Fruit fly (Drosophila melanogaster) whole organism, embryonic: ENCODE data around the gene CG15337.

Experiments
- Atf6 ChIP-seq: fragments of 200-800 bp; sonication (Bioruptor generic); IDR thresholded peaks from 2 replicates; pipeline ENCODE4 v1.3.6; 2022; ENCODE audit warnings: missing biosample characterization, missing genetic modification characterization
- Bteb2 ChIP-seq: fragments of 200-800 bp; sonication (Bioruptor generic); optimal IDR thresholded peaks from 2 replicates; lab custom pipeline; 2016; ENCODE audit warnings: missing biosample characterization, missing genetic modification characterization
- CG10267 ChIP-seq: fragments of 200-800 bp; sonication (Bioruptor generic); optimal IDR thresholded peaks from 2 replicates; lab custom pipeline; 2018; ENCODE audit warnings: missing biosample characterization, mild to moderate bottlenecking, missing genetic modification characterization, moderate library complexity
- CG10274 ChIP-seq: fragments of 200-800 bp; sonication (Bioruptor generic); optimal IDR thresholded peaks from 3 replicates; lab custom pipeline; 2017; ENCODE audit warnings: missing biosample characterization, mild to moderate bottlenecking, missing genetic modification characterization
- CG10543 ChIP-seq: fragments of 200-800 bp; sonication (Bioruptor generic); optimal IDR thresholded peaks from 3 replicates; lab custom pipeline; 2017; ENCODE audit warnings: missing biosample characterization, mild to moderate bottlenecking, missing genetic modification characterization, moderate library complexity
- CG11085 ChIP-seq: fragments of 200-800 bp; sonication (Bioruptor generic); IDR thresholded peaks from 2 replicates; pipeline ENCODE4 v1.3.6; 2022; ENCODE audit warnings: missing biosample characterization, missing genetic modification characterization
- CG11696 ChIP-seq: fragments of 200-800 bp; sonication (Bioruptor generic); IDR thresholded peaks from 2 replicates; pipeline ENCODE4 v1.3.6; 2022; ENCODE audit warnings: missing biosample characterization, missing genetic modification characterization
- CG12299 ChIP-seq: fragments of 200-800 bp; sonication (Bioruptor generic); optimal IDR thresholded peaks from 2 replicates; lab custom pipeline; 2018; ENCODE audit warnings: missing biosample characterization, mild to moderate bottlenecking, missing genetic modification characterization
- CG13424 ChIP-seq: fragments of 200-800 bp; sonication (Bioruptor generic); optimal IDR thresholded peaks from 2 replicates; lab custom pipeline; 2019; ENCODE audit warnings: missing biosample characterization, mild to moderate bottlenecking, missing genetic modification characterization, moderate library complexity
- CG13624 ChIP-seq: fragments of 200-800 bp; sonication (Bioruptor generic); optimal IDR thresholded peaks from 2 replicates; lab custom pipeline; 2016; ENCODE audit warnings: missing biosample characterization, missing genetic modification characterization
- CG14710 ChIP-seq: fragments of 200-800 bp; sonication (Bioruptor generic); optimal IDR thresholded peaks from 3 replicates; lab custom pipeline; 2019; ENCODE audit warnings: missing biosample characterization, mild to moderate bottlenecking, missing genetic modification characterization, moderate library complexity
- CG15011 ChIP-seq: fragments of 200-800 bp; sonication (Bioruptor generic); optimal IDR thresholded peaks from 3 replicates; lab custom pipeline; 2018; ENCODE audit warnings: missing biosample characterization, mild to moderate bottlenecking, missing genetic modification characterization
- CG15073 ChIP-seq: fragments of 200-800 bp; sonication (Bioruptor generic); optimal IDR thresholded peaks from 2 replicates; lab custom pipeline; 2016; ENCODE audit warnings: missing biosample characterization, missing genetic modification characterization
- CG16779 ChIP-seq: fragments of 200-800 bp; sonication (Bioruptor generic); IDR thresholded peaks from 2 replicates; pipeline ENCODE4 v1.3.6; 2022; ENCODE audit warnings: missing biosample characterization, missing genetic modification characterization
- CG2712 ChIP-seq: fragments of 200-800 bp; optimal IDR thresholded peaks from 3 replicates; lab custom pipeline; 2019; ENCODE audit warnings: missing biosample characterization, mild to moderate bottlenecking, missing genetic modification characterization, moderate library complexity
- CG31388 ChIP-seq: fragments of 200-800 bp; sonication (Bioruptor generic); optimal IDR thresholded peaks from 2 replicates; lab custom pipeline; 2016; ENCODE audit warnings: missing biosample characterization, missing genetic modification characterization
- CG43689 ChIP-seq: fragments of 200-800 bp; sonication (Bioruptor generic); IDR thresholded peaks from 2 replicates; pipeline ENCODE4 v1.3.6; 2022; ENCODE audit warnings: missing biosample characterization, missing genetic modification characterization
- CG6791 ChIP-seq: fragments of 200-800 bp; sonication (Bioruptor generic); IDR thresholded peaks from 3 replicates; pipeline ENCODE4 v1.3.6; 2022; ENCODE audit warnings: missing biosample characterization, missing genetic modification characterization; ENCODE audit not compliant: partially characterized antibody
- CG8388 ChIP-seq: fragments of 200-800 bp; sonication (Bioruptor generic); optimal IDR thresholded peaks from 2 replicates; lab custom pipeline; 2019; ENCODE audit warnings: missing biosample characterization, mild to moderate bottlenecking, missing genetic modification characterization, moderate library complexity
- CG8765 ChIP-seq: fragments of 200-800 bp; sonication (Bioruptor generic); IDR thresholded peaks from 2 replicates; pipeline ENCODE4 v1.3.6; 2022; ENCODE audit warnings: missing biosample characterization, missing genetic modification characterization
- CG9437 ChIP-seq: fragments of 200-800 bp; sonication (Bioruptor generic); optimal IDR thresholded peaks from 2 replicates; lab custom pipeline; 2018; ENCODE audit warnings: missing biosample characterization, mild to moderate bottlenecking, missing genetic modification characterization
- CrebB ChIP-seq: fragments of 200-800 bp; sonication (Bioruptor generic); optimal IDR thresholded peaks from 3 replicates; lab custom pipeline; 2018; ENCODE audit warnings: missing biosample characterization, mild to moderate bottlenecking, missing genetic modification characterization
- HLH54F ChIP-seq: fragments of 200-800 bp; sonication (Bioruptor generic); optimal IDR thresholded peaks from 3 replicates; lab custom pipeline; 2016; ENCODE audit warnings: missing biosample characterization, missing genetic modification characterization
- Hr51 ChIP-seq, 2 experiments: fragments of 200-800 bp; sonication (Bioruptor generic); optimal IDR thresholded peaks; 2 replicates in 1 of 2; 3 replicates in 1 of 2; lab custom pipeline; 2016 to 2018; ENCODE audit warnings: missing biosample characterization in 2 of 2, missing genetic modification characterization in 2 of 2, mild to moderate bottlenecking in 1 of 2, moderate library complexity in 1 of 2
- Mes4 ChIP-seq: fragments of 200-800 bp; sonication (Bioruptor generic); optimal IDR thresholded peaks from 2 replicates; lab custom pipeline; 2016; ENCODE audit warnings: missing biosample characterization, missing genetic modification characterization
- Myb ChIP-seq: fragments of 200-800 bp; sonication (Bioruptor generic); optimal IDR thresholded peaks from 2 replicates; lab custom pipeline; 2016; ENCODE audit warnings: missing biosample characterization, missing genetic modification characterization
- NFAT ChIP-seq: fragments of 200-800 bp; sonication (Bioruptor generic); IDR thresholded peaks from 2 replicates; pipeline ENCODE4 v1.3.6; 2022; ENCODE audit warnings: missing biosample characterization, missing genetic modification characterization
- Neu2 ChIP-seq: fragments of 200-800 bp; sonication (Bioruptor generic); optimal IDR thresholded peaks from 3 replicates; lab custom pipeline; 2016; ENCODE audit warnings: missing biosample characterization, missing genetic modification characterization, borderline replicate concordance
- Nf-YC ChIP-seq: fragments of 200-800 bp; optimal IDR thresholded peaks from 3 replicates; lab custom pipeline; 2019; ENCODE audit warnings: missing biosample characterization, mild to moderate bottlenecking, missing genetic modification characterization, moderate library complexity
- Poxn ChIP-seq: fragments of 200-800 bp; sonication (Bioruptor generic); IDR thresholded peaks from 2 replicates; pipeline ENCODE4 v1.3.6; 2022; ENCODE audit warnings: missing biosample characterization, missing genetic modification characterization
- Ssrp ChIP-seq: fragments of 200-800 bp; sonication (Bioruptor generic); optimal IDR thresholded peaks from 2 replicates; lab custom pipeline; 2018; ENCODE audit warnings: missing biosample characterization, mild to moderate bottlenecking, missing genetic modification characterization, moderate library complexity
- Vsx1 ChIP-seq: fragments of 200-800 bp; sonication (Bioruptor generic); optimal IDR thresholded peaks from 2 replicates; lab custom pipeline; 2017; ENCODE audit warnings: missing biosample characterization, mild to moderate bottlenecking, missing genetic modification characterization, missing genetic modification reagents
- ap ChIP-seq: fragments of 200-800 bp; sonication (Bioruptor generic); IDR thresholded peaks from 2 replicates; pipeline ENCODE4 v1.3.6; 2022; ENCODE audit warnings: missing biosample characterization, missing genetic modification characterization
- btn ChIP-seq: fragments of 200-800 bp; sonication (Bioruptor generic); optimal IDR thresholded peaks from 2 replicates; lab custom pipeline; 2016; ENCODE audit warnings: missing biosample characterization, missing genetic modification characterization
- caup ChIP-seq: fragments of 200-800 bp; sonication (Bioruptor generic); optimal IDR thresholded peaks from 3 replicates; lab custom pipeline; 2017; ENCODE audit warnings: missing biosample characterization, mild to moderate bottlenecking, missing genetic modification characterization, moderate library complexity; ENCODE audit not compliant: severe bottlenecking
- corto ChIP-seq: fragments of 200-800 bp; sonication (Bioruptor generic); optimal IDR thresholded peaks from 2 replicates; lab custom pipeline; 2016; ENCODE audit warnings: missing biosample characterization, mild to moderate bottlenecking, missing genetic modification characterization, moderate library complexity
- fd102C ChIP-seq: fragments of 200-800 bp; sonication (Bioruptor generic); optimal IDR thresholded peaks from 2 replicates; lab custom pipeline; 2018; ENCODE audit warnings: missing biosample characterization, mild to moderate bottlenecking, missing genetic modification characterization, moderate library complexity
- ftz-f1 ChIP-seq: fragments of 200-800 bp; sonication (Bioruptor generic); optimal IDR thresholded peaks from 2 replicates; lab custom pipeline; 2016; ENCODE audit warnings: missing biosample characterization, missing genetic modification characterization
- fu2 ChIP-seq: fragments of 200-800 bp; sonication (Bioruptor generic); optimal IDR thresholded peaks from 2 replicates; lab custom pipeline; 2016; ENCODE audit warnings: missing biosample characterization, missing genetic modification characterization
- gce ChIP-seq: fragments of 200-800 bp; sonication (Bioruptor generic); IDR thresholded peaks from 3 replicates; pipeline ENCODE4 v1.3.6; 2022; ENCODE audit warnings: missing biosample characterization, missing genetic modification characterization
- jigr1 ChIP-seq: fragments of 200-800 bp; sonication (Bioruptor generic); IDR thresholded peaks from 3 replicates; pipeline ENCODE4 v1.3.6; 2022; ENCODE audit warnings: missing biosample characterization, missing genetic modification characterization
- maf-S ChIP-seq: fragments of 200-800 bp; sonication (Bioruptor generic); optimal IDR thresholded peaks from 2 replicates; lab custom pipeline; 2016; ENCODE audit warnings: missing biosample characterization, missing genetic modification characterization
- org-1 ChIP-seq: fragments of 200-800 bp; sonication (Bioruptor generic); optimal IDR thresholded peaks from 2 replicates; lab custom pipeline; 2017; ENCODE audit warnings: missing biosample characterization, missing genetic modification characterization
- psq ChIP-seq: fragments of 200-800 bp; sonication (Bioruptor generic); optimal IDR thresholded peaks from 2 replicates; lab custom pipeline; 2017; ENCODE audit warnings: missing biosample characterization, missing genetic modification characterization
- ranshi ChIP-seq: fragments of 200-800 bp; sonication (Bioruptor generic); IDR thresholded peaks from 2 replicates; pipeline ENCODE4 v1.3.6; 2022; ENCODE audit warnings: missing biosample characterization, missing genetic modification characterization
- schlank ChIP-seq: fragments of 200-800 bp; sonication (Bioruptor generic); optimal IDR thresholded peaks from 2 replicates; lab custom pipeline; 2018; ENCODE audit warnings: missing biosample characterization, mild to moderate bottlenecking, missing genetic modification characterization
- sens ChIP-seq: fragments of 200-800 bp; sonication (Bioruptor generic); peaks from one replicate; lab custom pipeline; 2016; ENCODE audit warnings: missing biosample characterization, missing genetic modification characterization
- shn ChIP-seq: fragments of 200-800 bp; sonication (Bioruptor generic); optimal IDR thresholded peaks from 3 replicates; lab custom pipeline; 2016; ENCODE audit warnings: missing biosample characterization, missing genetic modification characterization
- zf30C ChIP-seq: fragments of 200-800 bp; sonication (Bioruptor generic); optimal IDR thresholded peaks from 3 replicates; lab custom pipeline; 2018; ENCODE audit warnings: missing biosample characterization, mild to moderate bottlenecking, missing genetic modification characterization

CG15337 gene

DNA sequence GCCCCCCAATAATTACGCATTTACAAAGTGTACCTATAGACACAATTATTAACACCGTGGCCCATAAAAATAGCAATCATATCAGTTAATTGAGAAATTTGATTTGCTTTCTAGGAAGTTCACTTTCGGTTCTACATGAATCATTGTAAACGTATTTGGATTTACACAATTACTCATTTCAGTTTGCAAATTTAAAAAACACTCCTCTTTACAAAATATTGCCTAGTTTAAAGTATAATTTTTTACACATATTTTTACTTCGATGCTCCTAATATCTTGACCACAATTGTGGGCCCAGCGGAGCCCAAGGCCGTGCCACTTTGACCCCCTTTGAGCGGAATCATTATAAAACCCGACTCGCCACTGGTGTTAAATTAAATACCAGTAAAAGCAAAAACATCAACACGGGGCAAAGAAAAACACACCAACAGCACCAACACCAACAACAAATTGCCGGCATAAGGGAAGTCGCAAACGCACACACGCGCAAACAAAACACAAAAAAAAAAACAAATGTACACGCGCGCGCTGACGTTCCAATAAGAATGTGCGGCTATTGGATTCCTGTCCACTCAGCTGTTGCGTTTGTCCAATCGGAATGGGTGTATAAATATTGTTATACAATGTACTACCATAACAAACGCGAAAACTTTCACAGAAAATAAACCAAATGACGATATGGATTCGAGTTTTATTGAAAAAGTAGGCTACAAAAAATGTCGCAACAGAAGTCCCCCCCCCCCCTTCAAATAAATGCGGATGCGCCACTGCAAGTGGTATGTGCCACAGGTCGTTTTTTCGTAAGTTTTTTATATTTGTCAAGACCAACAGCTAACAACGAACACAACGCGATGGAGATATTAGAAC lies 45.1 kb upstream of the CG15337 start (continued):
- no peak for TF ChIP-seq fd102C (GFP tag; lab: Kevin White, UChicago)
- TF ChIP-seq ap (GFP tag; lab: Robert Waterston, UW), result peak; percentile 68; the same call in 1 of the 2 replicates
- TF ChIP-seq CrebB (tag; lab: Kevin White, UChicago), result peak; percentile 38
- TF ChIP-seq CG10274, result peak; percentile 40
- peak; percentile 6 for TF ChIP-seq maf-S (GFP tag; lab: Kevin White, UChicago)
- peak; percentile 33 for TF ChIP-seq Myb (GFP tag; lab: Kevin White, UChicago)
- TF ChIP-seq CG16779 (GFP tag; lab: Robert Waterston, UW), result no peak
- TF ChIP-seq CG8388, result peak; percentile 43
- no peak for TF ChIP-seq shn (GFP tag; lab: Kevin White, UChicago)
- TF ChIP-seq Bteb2 (GFP tag; lab: Kevin White, UChicago), result peak; percentile 48
- peak; percentile 67 for TF ChIP-seq caup (GFP tag; lab: Kevin White, UChicago)
- peak; percentile 65 for TF ChIP-seq ftz-f1
- no peak for TF ChIP-seq CG8765
- TF ChIP-seq HLH54F, result peak; percentile 33
- TF ChIP-seq Vsx1 (GFP tag; lab: Kevin White, UChicago), result no peak
- peak; percentile 33 for TF ChIP-seq fu2 (GFP tag; lab: Kevin White, UChicago)
- peak; percentile 39 for TF ChIP-seq Ssrp (tag; lab: Kevin White, UChicago)
- peak; percentile 69 for TF ChIP-seq schlank (tag; lab: Kevin White, UChicago)
- no peak for TF ChIP-seq CG6791
- peak; percentile 39 for TF ChIP-seq CG10267 (tag; lab: Kevin White, UChicago)
- peak; percentile 56 for TF ChIP-seq CG2712 (tag; lab: Kevin White, UChicago)
- peak; percentile 46 for TF ChIP-seq CG9437 (GFP tag; lab: Kevin White, UChicago)
- peak; percentile 47; the same call in 1 of the 2 replicates for TF ChIP-seq Poxn (GFP tag; lab: Robert Waterston, UW)
- peak; percentile 63; the same call in 1 of the 2 replicates for TF ChIP-seq ranshi (GFP tag; lab: Robert Waterston, UW)
- peak; percentile 53; the same call in 1 of the 3 replicates for TF ChIP-seq gce (GFP tag; lab: Robert Waterston, UW)
- TF ChIP-seq CG11696, result peak; percentile 78
- peak; percentile 57 for TF ChIP-seq CG10543 (GFP tag; lab: Kevin White, UChicago)
- no peak for TF ChIP-seq psq (GFP tag; lab: Kevin White, UChicago)
- TF ChIP-seq CG31388 (GFP tag; lab: Kevin White, UChicago), result peak; percentile 13
- TF ChIP-seq btn (GFP tag; lab: Kevin White, UChicago), result peak; percentile 9
- peak; percentile 67 for TF ChIP-seq sens (GFP tag; lab: Kevin White, UChicago)
- TF ChIP-seq CG13424, result peak; percentile 77
- no peak for TF ChIP-seq zf30C (GFP tag; lab: Kevin White, UChicago)
- peak; percentile 61 for TF ChIP-seq Nf-YC (tag; lab: Kevin White, UChicago)
- TF ChIP-seq Hr51 (GFP tag; optimal IDR thresholded peaks at IDR 0.05; lab: Kevin White, UChicago), result peak; percentile 15 to 77
- peak; percentile 62 for TF ChIP-seq CG15011 (GFP tag; lab: Kevin White, UChicago)
- peak; percentile 65 for TF ChIP-seq CG13624 (GFP tag; lab: Kevin White, UChicago)
- no peak for TF ChIP-seq CG15073 (GFP tag; lab: Kevin White, UChicago)
- TF ChIP-seq org-1, result peak; percentile 58
- TF ChIP-seq Mes4 (GFP tag; lab: Kevin White, UChicago), result peak; percentile 47
- peak; percentile 70 for TF ChIP-seq Atf6 (GFP tag; lab: Robert Waterston, UW)
- no peak for TF ChIP-seq Neu2 (GFP tag; lab: Kevin White, UChicago)
- TF ChIP-seq CG43689 (GFP tag; lab: Robert Waterston, UW), result no peak
- no peak for TF ChIP-seq CG11085
- TF ChIP-seq CG14710 (tag; lab: Kevin White, UChicago), result peak; percentile 7
- no peak for TF ChIP-seq corto (GFP tag; lab: Kevin White, UChicago)
- peak; percentile 25 for TF ChIP-seq CG12299
- no peak for TF ChIP-seq jigr1 (GFP tag; lab: Robert Waterston, UW)
- no peak for TF ChIP-seq NFAT (GFP tag; lab: Robert Waterston, UW)
